Worm (Caenorhabditis elegans) whole organism, late embryonic: ENCODE data around the gene F42A10.5.

Source experiments
- K09A11.1 ChIP-seq: sonication (generic microtip); optimal IDR thresholded peaks from 2 replicates; lab custom pipeline; 2017; ENCODE audit warnings: antibody characterized with exemption, mild to moderate bottlenecking, missing genetic modification characterization, missing compliant biosample characterization; ENCODE audit not compliant: insufficient read depth
- elt-2 ChIP-seq: sonication (generic microtip); optimal IDR thresholded peaks from 2 replicates; lab custom pipeline; 2016; ENCODE audit warnings: missing genetic modification reagents, missing genetic modification characterization, missing compliant biosample characterization
- pha-2 ChIP-seq: sonication (generic microtip); optimal IDR thresholded peaks from 2 replicates; lab custom pipeline; 2017; ENCODE audit warnings: mild to moderate bottlenecking, missing genetic modification characterization, missing compliant biosample characterization

DNA sequence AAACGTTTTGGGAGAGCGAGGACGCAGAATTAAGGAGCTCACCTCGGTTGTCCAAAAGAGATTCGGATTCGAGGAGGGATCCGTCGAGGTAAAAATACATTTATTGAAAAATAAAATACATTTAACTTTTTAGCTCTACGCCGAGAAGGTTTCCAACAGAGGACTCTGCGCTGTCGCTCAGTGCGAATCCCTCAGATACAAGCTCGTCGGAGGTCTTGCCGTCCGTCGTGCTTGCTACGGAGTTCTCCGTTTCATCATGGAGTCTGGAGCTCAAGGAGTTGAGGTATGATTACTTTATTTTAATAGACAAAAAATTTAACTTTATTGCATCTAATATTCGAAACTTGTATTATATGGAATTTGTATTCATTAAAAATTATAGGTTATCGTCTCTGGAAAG, 33.8 kb upstream of the F42A10.5 start:
- TF ChIP-seq K09A11.1 (tag; lab: Kevin White, UChicago) (no peak), elt-2 (tag; lab: Kevin White, UChicago) (no peak), pha-2 (tag; lab: Kevin White, UChicago) (no peak)
